Worm (Caenorhabditis elegans): ENCODE results near the gene sma-3.

sma-3 gene

ce11 chrIII:6873724-6874123, 10.0 kb upstream of the sma-3 start:
- TF ChIP-seq cog-1 (tag; optimal IDR thresholded peaks at IDR 0.05): no peak
- no peak for TF ChIP-seq flt-1 (GFP tag; IDR thresholded peaks at IDR 0.05)
- no peak for TF ChIP-seq tab-1 (GFP tag; IDR thresholded peaks at IDR 0.05)

- TF ChIP-seq klf-2 (GFP tag; conservative IDR thresholded peaks at IDR 0.05) (no peak), cog-1 (tag; optimal IDR thresholded peaks at IDR 0.05) (no peak), ref-1 (GFP tag; conservative IDR thresholded peaks at IDR 0.05) (no peak), med-1 (GFP tag; optimal IDR thresholded peaks at IDR 0.05; ENCODE audit: insufficient read depth) (no peak), flt-1 (GFP tag; IDR thresholded peaks at IDR 0.05) (no peak), ztf-29 (GFP tag; IDR thresholded peaks at IDR 0.05) (no peak), T22C8.4 (GFP tag; IDR thresholded peaks at IDR 0.05) (no peak), ztf-23 (GFP tag; IDR thresholded peaks at IDR 0.05) (no peak), tab-1 (GFP tag; IDR thresholded peaks at IDR 0.05) (no peak)
Observed at ce11 chrIII:6872534-6873150, 8.9 kb upstream of the sma-3 start, which contains the start of gene K04C2.3. TSS of gene K04C2.3 (plus strand) at chrIII:6873089.

- TF ChIP-seq ztf-29 (GFP tag; IDR thresholded peaks at IDR 0.05) (no peak), med-1 (GFP tag; optimal IDR thresholded peaks at IDR 0.05; ENCODE audit: insufficient read depth) (no peak), klf-2 (GFP tag; conservative IDR thresholded peaks at IDR 0.05) (no peak), T22C8.4 (GFP tag; IDR thresholded peaks at IDR 0.05) (no peak), ref-1 (GFP tag; conservative IDR thresholded peaks at IDR 0.05) (no peak), cog-1 (tag; optimal IDR thresholded peaks at IDR 0.05) (no peak), ztf-23 (GFP tag; IDR thresholded peaks at IDR 0.05) (no peak), tab-1 (GFP tag; IDR thresholded peaks at IDR 0.05) (no peak), flt-1 (GFP tag; IDR thresholded peaks at IDR 0.05) (no peak)
Observed at ce11 chrIII:6871668-6872067, 7.9 kb upstream of the sma-3 start.

- TF ChIP-seq ztf-29 (GFP tag; IDR thresholded peaks at IDR 0.05) (no peak), flt-1 (GFP tag; IDR thresholded peaks at IDR 0.05) (no peak), med-1 (GFP tag; optimal IDR thresholded peaks at IDR 0.05; ENCODE audit: insufficient read depth) (no peak), cog-1 (tag; optimal IDR thresholded peaks at IDR 0.05) (no peak), tab-1 (GFP tag; IDR thresholded peaks at IDR 0.05) (no peak), ref-1 (GFP tag; conservative IDR thresholded peaks at IDR 0.05) (no peak), klf-2 (GFP tag; conservative IDR thresholded peaks at IDR 0.05) (no peak), T22C8.4 (GFP tag; IDR thresholded peaks at IDR 0.05) (no peak), ztf-23 (GFP tag; IDR thresholded peaks at IDR 0.05) (no peak)
Observed at ce11 chrIII:6871067-6871466, 7.3 kb upstream of the sma-3 start.

ce11 chrIII:6869996-6870395, 6.2 kb upstream of the sma-3 start, which contains the start of gene K04C2.8:
TSS of gene K04C2.8 (plus strand) at chrIII:6870296.
- TF ChIP-seq flt-1 (GFP tag; IDR thresholded peaks at IDR 0.05) (no peak), ztf-29 (GFP tag; IDR thresholded peaks at IDR 0.05) (no peak), klf-2 (GFP tag; conservative IDR thresholded peaks at IDR 0.05) (no peak), med-1 (GFP tag; optimal IDR thresholded peaks at IDR 0.05; ENCODE audit: insufficient read depth) (no peak), tab-1 (GFP tag; IDR thresholded peaks at IDR 0.05) (no peak), T22C8.4 (GFP tag; IDR thresholded peaks at IDR 0.05) (no peak)

- TF ChIP-seq klf-2 (GFP tag; conservative IDR thresholded peaks at IDR 0.05): no peak
- TF ChIP-seq tab-1 (GFP tag; IDR thresholded peaks at IDR 0.05): no peak
- TF ChIP-seq flt-1 (GFP tag; IDR thresholded peaks at IDR 0.05): no peak
- no peak for TF ChIP-seq ref-1 (GFP tag; conservative IDR thresholded peaks at IDR 0.05)
- no peak for TF ChIP-seq cog-1 (tag; optimal IDR thresholded peaks at IDR 0.05)
- no peak for TF ChIP-seq med-1 (GFP tag; optimal IDR thresholded peaks at IDR 0.05; ENCODE audit: insufficient read depth)
- TF ChIP-seq ztf-23 (GFP tag; IDR thresholded peaks at IDR 0.05): no peak
Observed at ce11 chrIII:6869268-6869667, 5.5 kb upstream of the sma-3 start, which contains the start of the genes cra-1 and kbp-1. TSS of gene cra-1 (minus strand) at chrIII:6869460. TSS of gene kbp-1 (plus strand) at chrIII:6869633.

ce11 chrIII:6859482-6859881, 4.3 kb downstream of the sma-3 start, which contains the start of gene clec-158:
TSS of gene clec-158 (minus strand) at chrIII:6859582.
- TF ChIP-seq ref-1 (GFP tag; conservative IDR thresholded peaks at IDR 0.05): no peak
- TF ChIP-seq ztf-23 (GFP tag; IDR thresholded peaks at IDR 0.05): no peak
- TF ChIP-seq flt-1 (GFP tag; IDR thresholded peaks at IDR 0.05): no peak
- no peak for TF ChIP-seq med-1 (GFP tag; optimal IDR thresholded peaks at IDR 0.05; ENCODE audit: insufficient read depth)
- no peak for TF ChIP-seq tab-1 (GFP tag; IDR thresholded peaks at IDR 0.05)
- TF ChIP-seq klf-2 (GFP tag; conservative IDR thresholded peaks at IDR 0.05): no peak
- no peak for TF ChIP-seq ztf-29 (GFP tag; IDR thresholded peaks at IDR 0.05)
- TF ChIP-seq cog-1 (tag; optimal IDR thresholded peaks at IDR 0.05): no peak
- TF ChIP-seq T22C8.4 (GFP tag; IDR thresholded peaks at IDR 0.05): no peak

- TF ChIP-seq ztf-23 (GFP tag; IDR thresholded peaks at IDR 0.05) (no peak), klf-2 (GFP tag; conservative IDR thresholded peaks at IDR 0.05) (no peak), T22C8.4 (GFP tag; IDR thresholded peaks at IDR 0.05) (no peak), med-1 (GFP tag; optimal IDR thresholded peaks at IDR 0.05; ENCODE audit: insufficient read depth) (no peak), cog-1 (tag; optimal IDR thresholded peaks at IDR 0.05) (no peak)
Observed at ce11 chrIII:6857390-6857848, 6.3 kb downstream of the sma-3 start.

ce11 chrIII:6856709-6857108, 7.1 kb downstream of the sma-3 start, which contains the start of gene zak-1:
TSS of gene zak-1 (minus strand) at chrIII:6856809.
- TF ChIP-seq ztf-29 (GFP tag; IDR thresholded peaks at IDR 0.05) (no peak), T22C8.4 (GFP tag; IDR thresholded peaks at IDR 0.05) (no peak), ref-1 (GFP tag; conservative IDR thresholded peaks at IDR 0.05) (no peak), cog-1 (tag; optimal IDR thresholded peaks at IDR 0.05) (no peak), med-1 (GFP tag; optimal IDR thresholded peaks at IDR 0.05; ENCODE audit: insufficient read depth) (no peak), klf-2 (GFP tag; conservative IDR thresholded peaks at IDR 0.05) (no peak), ztf-23 (GFP tag; IDR thresholded peaks at IDR 0.05) (no peak), tab-1 (GFP tag; IDR thresholded peaks at IDR 0.05) (no peak), flt-1 (GFP tag; IDR thresholded peaks at IDR 0.05) (no peak)

- TF ChIP-seq tab-1 (GFP tag; IDR thresholded peaks at IDR 0.05) (no peak), klf-2 (GFP tag; conservative IDR thresholded peaks at IDR 0.05) (no peak), flt-1 (GFP tag; IDR thresholded peaks at IDR 0.05) (no peak), ref-1 (GFP tag; conservative IDR thresholded peaks at IDR 0.05) (no peak), ztf-29 (GFP tag; IDR thresholded peaks at IDR 0.05) (no peak), ztf-23 (GFP tag; IDR thresholded peaks at IDR 0.05) (no peak), T22C8.4 (GFP tag; IDR thresholded peaks at IDR 0.05) (no peak), med-1 (GFP tag; optimal IDR thresholded peaks at IDR 0.05; ENCODE audit: insufficient read depth) (no peak), cog-1 (tag; optimal IDR thresholded peaks at IDR 0.05) (no peak)
Observed at ce11 chrIII:6850255-6850654, 13.5 kb downstream of the sma-3 start, which contains the start of gene srv-1. TSS of gene srv-1 (plus strand) at chrIII:6850385.
